Worm (Caenorhabditis elegans) whole organism, L3 larva: ENCODE results near the gene usp-33.

ENCODE experiments used
- ZK546.5 ChIP-seq: sonication (generic microtip); optimal IDR thresholded peaks from 2 replicates; lab custom pipeline; 2017; ENCODE audit warnings: missing biosample characterization, missing genetic modification characterization
- aly-2 ChIP-seq: fragments of 150-350 bp; optimal IDR thresholded peaks from 2 replicates; lab custom pipeline; 2014; ENCODE audit warnings: missing biosample characterization, missing genetic modification characterization
- ceh-82 ChIP-seq: fragments of 150-350 bp; optimal IDR thresholded peaks from 2 replicates; lab custom pipeline; 2014; ENCODE audit warnings: missing biosample characterization, missing genetic modification characterization
- daf-12 ChIP-seq: fragments of 150-350 bp; optimal IDR thresholded peaks from 2 replicates; lab custom pipeline; 2014; ENCODE audit warnings: missing biosample characterization, missing genetic modification reagents, missing genetic modification characterization
- lin-15B ChIP-seq: fragments of 150-350 bp; optimal IDR thresholded peaks from 2 replicates; lab custom pipeline; 2014; ENCODE audit warnings: missing biosample characterization, missing genetic modification characterization
- nfya-1 ChIP-seq: sonication (generic microtip); optimal IDR thresholded peaks from 2 replicates; lab custom pipeline; 2017; ENCODE audit warnings: missing genetic modification characterization, mild to moderate bottlenecking, missing compliant biosample characterization, antibody characterized with exemption, moderate library complexity; ENCODE audit not compliant: insufficient read depth
- nhr-11 ChIP-seq: fragments of 150-350 bp; optimal IDR thresholded peaks from 2 replicates; lab custom pipeline; 2014; ENCODE audit warnings: missing biosample characterization, missing genetic modification characterization
- nhr-28 ChIP-seq: fragments of 150-350 bp; optimal IDR thresholded peaks from 2 replicates; lab custom pipeline; 2014; ENCODE audit warnings: missing biosample characterization, missing genetic modification characterization
- pha-4 ChIP-seq: fragments of 150-350 bp; optimal IDR thresholded peaks from 2 replicates; lab custom pipeline; 2014; ENCODE audit warnings: missing biosample characterization, missing genetic modification reagents, missing genetic modification characterization
- pqm-1 ChIP-seq: fragments of 150-350 bp; optimal IDR thresholded peaks from 2 replicates; lab custom pipeline; 2017; ENCODE audit warnings: missing biosample characterization, missing genetic modification characterization, inconsistent platforms
- snpc-4 ChIP-seq: fragments of 150-350 bp; optimal IDR thresholded peaks from 2 replicates; lab custom pipeline; 2014; ENCODE audit warnings: missing biosample characterization, missing genetic modification characterization
- unc-62 ChIP-seq: fragments of 150-350 bp; sonication (generic microtip); optimal IDR thresholded peaks from 4 replicates; lab custom pipeline; 2014; ENCODE audit warnings: missing biosample characterization, missing genetic modification reagents, missing genetic modification characterization

DNA sequence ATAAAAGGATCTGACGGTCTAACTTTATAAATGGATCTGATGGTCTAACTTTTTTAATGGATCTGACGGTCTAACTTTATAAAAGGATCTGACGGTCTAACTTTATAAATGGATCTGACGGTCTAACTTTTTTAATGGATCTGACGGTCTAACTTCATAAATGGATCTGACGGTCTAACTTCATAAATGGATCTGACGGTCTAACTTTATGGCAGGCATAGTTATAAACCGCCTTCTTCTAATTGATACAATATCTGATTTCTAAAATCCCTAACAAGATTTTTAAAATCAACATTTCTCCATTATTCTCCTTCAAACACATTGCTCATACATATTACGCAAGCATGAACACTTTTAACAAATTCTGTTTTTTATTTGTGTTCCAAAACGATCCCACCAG, 5.9 kb downstream of the usp-33 start, which contains the start of gene K09A9.8:
- TF ChIP-seq snpc-4 (tag; lab: Kevin White, UChicago), result no peak
- TF ChIP-seq nfya-1 (tag; lab: Kevin White, UChicago), result no peak
- no peak for TF ChIP-seq pha-4
- no peak for TF ChIP-seq pqm-1 (tag; lab: Kevin White, UChicago)
- no peak for TF ChIP-seq unc-62 (GFP tag; lab: Kevin White, UChicago)
- no peak for TF ChIP-seq nhr-28 (tag; lab: Kevin White, UChicago)
- TF ChIP-seq nhr-11 (tag; lab: Kevin White, UChicago), result no peak
- TF ChIP-seq ZK546.5 (tag; lab: Kevin White, UChicago), result no peak
- no peak for TF ChIP-seq ceh-82 (tag; lab: Kevin White, UChicago)
- no peak for TF ChIP-seq lin-15B (tag; lab: Kevin White, UChicago)
- no peak for TF ChIP-seq daf-12 (tag; lab: Kevin White, UChicago)
- TF ChIP-seq aly-2 (tag; lab: Kevin White, UChicago), result no peak
